Fruit fly (Drosophila melanogaster): ENCODE measurements around the gene CG15546.

CG15546 gene

DNA sequence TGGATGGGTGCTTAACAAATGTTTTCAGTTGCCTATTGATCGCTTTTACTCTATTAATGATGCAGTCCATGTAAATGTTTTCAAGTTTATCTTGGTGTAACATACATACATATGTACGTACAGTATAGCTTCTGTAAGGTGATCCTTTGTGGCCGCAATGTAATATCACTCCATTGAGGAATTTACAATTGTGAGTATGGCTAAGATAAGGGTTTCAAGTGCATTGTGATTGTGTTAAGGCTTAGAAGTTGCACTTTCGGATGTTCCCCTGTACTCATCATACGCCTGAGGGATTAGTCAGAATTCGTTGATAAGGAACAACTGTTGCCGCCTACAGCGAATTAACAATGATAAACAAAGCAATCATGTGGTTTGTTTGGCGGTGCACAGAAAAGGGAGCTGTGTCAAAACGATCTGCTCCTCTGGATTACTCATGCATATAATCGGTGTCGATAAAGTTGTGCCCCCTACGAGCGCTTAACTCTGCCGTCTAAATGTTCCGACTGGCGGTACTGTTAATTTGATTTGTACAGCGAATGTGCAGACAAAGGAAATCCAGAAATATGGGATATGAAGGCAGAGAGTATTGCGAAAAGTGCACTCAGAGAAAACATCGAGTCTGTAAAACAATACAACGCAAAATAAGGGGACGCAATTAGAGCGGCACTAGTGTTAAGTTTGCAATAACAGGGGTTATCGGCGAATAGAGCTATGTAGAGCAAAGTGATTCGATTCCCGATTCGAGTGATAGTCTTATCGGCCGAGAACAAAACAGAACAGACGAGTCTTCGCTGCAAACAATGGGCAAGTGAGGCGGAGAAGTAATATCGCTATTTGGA, 11.9 kb upstream of the CG15546 start (continued):
- TF ChIP-seq H15 (GFP tag; IDR thresholded peaks at IDR 0.05) (peak; percentile 67; the same call in 2 of the 3 replicates), Adf1 (GFP tag; IDR thresholded peaks at IDR 0.05) (no peak), D19B (GFP tag; optimal IDR thresholded peaks at IDR 0.05) (no peak), Hr39 (optimal IDR thresholded peaks at IDR 0.05) (no peak), BEAF-32 (GFP tag; optimal IDR thresholded peaks at IDR 0.05) (no peak), CG7556 (GFP tag; optimal IDR thresholded peaks at IDR 0.05) (peak; percentile 36), fd3F (GFP tag; optimal IDR thresholded peaks at IDR 0.05) (peak; percentile 49), CG4820 (GFP tag; optimal IDR thresholded peaks at IDR 0.05) (peak; percentile 58), Meics (GFP tag; optimal IDR thresholded peaks at IDR 0.05) (peak; percentile 59), zen2 (GFP tag; IDR thresholded peaks at IDR 0.05; ENCODE audit: partially characterized antibody) (no peak), pan (optimal IDR thresholded peaks at IDR 0.05) (no peak), pan (GFP tag; optimal IDR thresholded peaks at IDR 0.05 in 1 of 2, IDR thresholded peaks at IDR 0.05 in 1 of 2) (peak in 1 of 2 experiments; percentile 82), nmo (GFP tag; optimal IDR thresholded peaks at IDR 0.05) (peak; percentile 67), dan (GFP tag; IDR thresholded peaks at IDR 0.05) (no peak), CG1603 (tag; optimal IDR thresholded peaks at IDR 0.05) (no peak), CG13424 (tag; optimal IDR thresholded peaks at IDR 0.05) (peak; percentile 66), CG32767 (GFP tag; IDR thresholded peaks at IDR 0.05) (0 out of 2 replicates have a peak, but pooled peaks have one; percentile 36), ash1 (GFP tag; optimal IDR thresholded peaks at IDR 0.05) (no peak), Spps (tag; optimal IDR thresholded peaks at IDR 0.05) (no peak), CG9817 (tag; optimal IDR thresholded peaks at IDR 0.05) (peak; percentile 59), mam (GFP tag; optimal IDR thresholded peaks at IDR 0.05) (peak; percentile 84), CG18262 (tag; optimal IDR thresholded peaks at IDR 0.05) (peak; percentile 64), trem (tag; optimal IDR thresholded peaks at IDR 0.05) (peak; percentile 0), C15 (GFP tag; IDR thresholded peaks at IDR 0.05) (0 out of 3 replicates have a peak, but pooled peaks have one; percentile 16), CG10147 (GFP tag; optimal IDR thresholded peaks at IDR 0.05) (peak; percentile 40), pho (GFP tag; optimal IDR thresholded peaks at IDR 0.05) (peak; percentile 9), CG4707 (GFP tag; optimal IDR thresholded peaks at IDR 0.05) (peak; percentile 38), bsh (GFP tag; optimal IDR thresholded peaks at IDR 0.05) (peak; percentile 11 to 74), NFAT (GFP tag; IDR thresholded peaks at IDR 0.05) (peak; percentile 61), Dp (GFP tag; optimal IDR thresholded peaks at IDR 0.05) (no peak), CG13296 (GFP tag; optimal IDR thresholded peaks at IDR 0.05) (peak; percentile 34), bbx (GFP tag; IDR thresholded peaks at IDR 0.05; ENCODE audit: partially characterized antibody) (no peak), run (tag; optimal IDR thresholded peaks at IDR 0.05) (no peak), Fer1 (GFP tag; optimal IDR thresholded peaks at IDR 0.05) (peak; percentile 56), Sox102F (GFP tag; optimal IDR thresholded peaks at IDR 0.05) (peak; percentile 71), Mad (GFP tag; optimal IDR thresholded peaks at IDR 0.05) (peak; percentile 35), nom (GFP tag; optimal IDR thresholded peaks at IDR 0.05) (peak; percentile 37), lbe (GFP tag; optimal IDR thresholded peaks at IDR 0.05) (peak; percentile 71), dati (GFP tag; IDR thresholded peaks at IDR 0.05) (no peak), Oli (tag; optimal IDR thresholded peaks at IDR 0.05) (peak; percentile 60), CG4424 (GFP tag; optimal IDR thresholded peaks at IDR 0.05) (peak; percentile 57), tap (tag; optimal IDR thresholded peaks at IDR 0.05) (no peak), cwo (GFP tag; optimal IDR thresholded peaks at IDR 0.05) (peak; percentile 71), CG8290 (GFP tag; optimal IDR thresholded peaks at IDR 0.05) (no peak), CG8290 (tag; optimal IDR thresholded peaks at IDR 0.05) (no peak), crp (GFP tag; optimal IDR thresholded peaks at IDR 0.05) (no peak), CG10462 (GFP tag; optimal IDR thresholded peaks at IDR 0.05) (peak; percentile 33), Aef1 (GFP tag; IDR thresholded peaks at IDR 0.05) (peak; percentile 54; the same call in 2 of the 3 replicates), slbo (GFP tag; IDR thresholded peaks at IDR 0.05) (peak; percentile 81)
